Fruit fly (Drosophila melanogaster): ENCODE measurements around the gene CDase.

DNA sequence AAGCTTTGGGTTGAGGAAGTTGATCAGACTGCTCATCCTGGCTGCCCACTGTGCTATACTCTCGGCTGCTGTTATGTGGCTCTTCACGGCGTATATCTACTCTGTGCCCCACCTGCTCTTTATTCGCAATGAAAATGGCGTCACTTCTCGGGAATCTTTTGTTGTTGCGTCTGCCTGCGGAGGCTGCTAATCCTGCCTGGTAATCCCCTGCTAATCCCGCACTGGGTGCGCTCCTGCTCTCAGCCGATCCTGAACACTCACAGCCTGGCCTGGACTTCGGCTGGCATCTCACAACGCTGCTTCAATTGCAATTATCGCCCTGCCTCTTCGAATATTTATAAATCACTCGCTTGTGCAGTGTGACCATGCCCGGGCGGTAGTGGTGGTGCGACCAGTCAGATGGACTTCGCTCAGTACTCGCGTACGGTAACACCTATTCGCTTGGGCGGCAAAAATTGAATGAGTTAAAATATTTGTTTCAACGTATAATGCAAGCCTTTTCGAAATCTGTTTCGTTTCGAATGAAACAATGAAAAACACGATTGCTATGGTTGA is 31.4 kb upstream of the CDase start, which contains the start of gene CG2218:
- TF ChIP-seq CG5204 (GFP tag; optimal IDR thresholded peaks at IDR 0.05) (peak; percentile 55), CG14711 (tag; optimal IDR thresholded peaks at IDR 0.05) (no peak), CG33017 (tag; optimal IDR thresholded peaks at IDR 0.05) (peak; percentile 13)
